Worm (Caenorhabditis elegans): ENCODE results near the gene aat-8.

- TF ChIP-seq ceh-82 (tag; optimal IDR thresholded peaks at IDR 0.05) (no peak), lin-13 (GFP tag; optimal IDR thresholded peaks at IDR 0.05) (no peak), mdl-1 (tag; optimal IDR thresholded peaks at IDR 0.05) (no peak), unc-62 (GFP tag; optimal IDR thresholded peaks at IDR 0.05) (no peak)
Observed at ce11 chrIV:3827724-3828123, 37.1 kb downstream of the aat-8 start.
